Worm (Caenorhabditis elegans): ENCODE measurements around the gene ZK816.3.
A peak's percentile ranks its signal among the peaks of the same experiment; 100 is the strongest.

Gene ZK816.3

DNA sequence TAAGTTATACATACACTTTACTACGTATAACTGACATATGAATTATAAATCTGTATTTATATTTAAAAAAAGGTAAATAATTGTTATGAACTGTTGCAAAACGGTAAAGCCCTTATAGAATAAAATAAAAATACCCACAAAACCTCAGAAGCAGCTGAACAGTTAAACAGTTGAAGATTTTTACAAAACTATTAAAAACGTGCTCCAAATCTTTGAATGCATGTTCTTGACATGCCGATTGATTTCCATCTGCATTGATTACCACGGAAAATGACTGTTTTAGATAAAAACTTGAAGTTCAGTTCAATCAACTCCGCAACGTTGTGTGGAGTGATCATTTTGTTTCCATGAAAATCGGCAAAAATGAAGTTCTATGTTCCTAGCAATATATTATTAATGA is 44.1 kb upstream of the ZK816.3 start, which contains the start of gene F11D5.7:
Gene F11D5.7 (plus strand): TSS at position 301 of the 400 bp plus-strand sequence.
- no peak for TF ChIP-seq hlh-17 (GFP tag; optimal IDR thresholded peaks at IDR 0.05; ENCODE audit: borderline replicate concordance)

DNA sequence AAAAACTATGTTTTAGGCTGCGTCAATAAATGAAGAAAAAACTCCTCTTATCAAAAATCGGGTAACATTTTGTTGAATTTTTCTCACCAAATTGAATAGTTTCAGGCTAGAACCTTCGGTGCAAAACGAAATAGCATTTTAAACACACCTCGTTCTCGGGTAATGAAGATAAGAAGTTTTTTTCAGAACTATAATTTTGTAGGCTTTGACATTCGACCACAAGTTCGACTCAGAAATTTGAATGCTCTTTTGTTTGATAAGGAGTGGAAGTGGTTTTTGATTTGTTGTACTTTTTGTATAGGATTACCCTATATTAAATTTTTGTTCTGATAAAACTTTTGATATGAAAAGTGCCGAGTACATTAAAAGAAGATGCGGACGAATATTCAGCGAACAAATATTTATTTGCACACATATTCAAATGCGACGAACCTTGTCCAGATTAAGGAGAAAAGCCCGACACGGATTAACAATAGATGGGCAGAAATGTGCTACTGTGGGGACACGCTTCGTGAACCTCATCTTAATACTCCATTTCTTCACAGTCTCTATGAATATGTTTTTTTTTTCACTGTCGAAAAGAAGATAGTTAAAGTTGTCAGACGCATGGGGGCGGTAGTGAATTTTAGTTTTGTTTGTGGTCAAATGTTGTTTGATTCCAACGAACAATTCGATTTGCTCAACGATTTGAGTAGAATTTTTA is 41.4 kb upstream of the ZK816.3 start:
- TF ChIP-seq nhr-71 (tag; optimal IDR thresholded peaks at IDR 0.05): no peak
- no peak for TF ChIP-seq ces-1 (GFP tag; optimal IDR thresholded peaks at IDR 0.05)
- TF ChIP-seq nhr-85 (tag): peak; percentile 1
- TF ChIP-seq elt-3 (tag; optimal IDR thresholded peaks at IDR 0.05): no peak
- no peak for TF ChIP-seq irx-1 (tag; optimal IDR thresholded peaks at IDR 0.05)
- peak; percentile 18 for TF ChIP-seq elt-2 (tag; optimal IDR thresholded peaks at IDR 0.05)

DNA sequence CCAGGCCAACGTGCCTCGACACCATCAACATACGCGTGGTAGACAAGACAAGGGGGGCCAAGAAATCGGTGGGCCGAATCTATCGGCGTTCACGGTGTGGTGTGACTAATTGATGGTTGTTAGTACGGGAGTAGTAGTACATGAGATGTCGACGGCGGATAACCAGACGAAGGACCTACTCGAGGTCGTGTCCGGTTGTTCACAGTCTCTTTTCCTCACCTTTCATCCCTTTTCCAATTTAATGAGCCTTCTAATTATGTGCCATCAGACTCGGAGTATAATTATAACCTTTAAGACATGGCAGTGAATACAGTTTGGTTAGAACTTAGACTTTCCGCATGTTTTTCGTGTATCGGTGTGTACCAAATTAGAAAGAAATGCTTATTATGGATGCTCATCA is 37.5 kb upstream of the ZK816.3 start:
- no peak for TF ChIP-seq nhr-71 (tag; optimal IDR thresholded peaks at IDR 0.05)
- TF ChIP-seq C34B4.2 (tag; optimal IDR thresholded peaks at IDR 0.05): no peak
- TF ChIP-seq fkh-4 (tag; optimal IDR thresholded peaks at IDR 0.05; ENCODE audit: borderline replicate concordance): no peak
- TF ChIP-seq pax-3 (tag; optimal IDR thresholded peaks at IDR 0.05): no peak
- TF ChIP-seq mef-2 (tag; optimal IDR thresholded peaks at IDR 0.05): no peak
- TF ChIP-seq efl-3 (GFP tag; optimal IDR thresholded peaks at IDR 0.05): no peak
- TF ChIP-seq ceh-90 (tag; optimal IDR thresholded peaks at IDR 0.05): no peak
- TF ChIP-seq alr-1 (tag; optimal IDR thresholded peaks at IDR 0.05; ENCODE audit: borderline replicate concordance): no peak
- no peak for TF ChIP-seq nhr-76 (tag; optimal IDR thresholded peaks at IDR 0.05)
- TF ChIP-seq nhr-84 (tag; optimal IDR thresholded peaks at IDR 0.05): no peak
- no peak for TF ChIP-seq xbp-1 (tag; optimal IDR thresholded peaks at IDR 0.05)
- TF ChIP-seq fkh-10 (GFP tag; optimal IDR thresholded peaks at IDR 0.05): no peak
- no peak for TF ChIP-seq tlp-1 (tag; optimal IDR thresholded peaks at IDR 0.05)
- no peak for TF ChIP-seq nhr-28 (tag; optimal IDR thresholded peaks at IDR 0.05)

DNA sequence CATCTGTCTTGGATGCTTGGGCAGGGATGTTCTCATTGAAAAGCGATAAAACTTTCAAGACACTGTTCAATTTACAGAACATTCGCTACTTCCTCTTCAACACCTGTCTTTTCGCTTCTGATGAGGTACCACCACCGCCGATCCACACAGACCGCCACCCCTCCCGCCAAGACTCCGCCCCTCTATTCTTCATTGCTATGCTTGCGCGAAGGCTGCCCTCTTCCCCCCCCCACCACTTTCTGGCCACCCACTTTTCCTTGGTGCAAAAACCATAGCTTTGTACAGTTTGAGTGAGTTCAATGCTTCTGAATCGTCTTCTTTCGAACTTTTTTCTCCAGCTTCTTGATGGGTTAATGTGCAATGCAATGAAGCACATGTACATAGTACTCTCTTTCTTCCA is 34.3 kb upstream of the ZK816.3 start:
- TF ChIP-seq ets-5 (GFP tag; IDR thresholded peaks at IDR 0.05) (no peak), efl-1 (optimal IDR thresholded peaks at IDR 0.05) (no peak), efl-1 (GFP tag; optimal IDR thresholded peaks at IDR 0.05 in 1 of 2) (peak in 1 of 2 experiments; percentile 51), lsy-2 (tag; optimal IDR thresholded peaks at IDR 0.05) (no peak), nhr-84 (tag; optimal IDR thresholded peaks at IDR 0.05) (no peak), nhr-76 (tag; optimal IDR thresholded peaks at IDR 0.05) (no peak)

DNA sequence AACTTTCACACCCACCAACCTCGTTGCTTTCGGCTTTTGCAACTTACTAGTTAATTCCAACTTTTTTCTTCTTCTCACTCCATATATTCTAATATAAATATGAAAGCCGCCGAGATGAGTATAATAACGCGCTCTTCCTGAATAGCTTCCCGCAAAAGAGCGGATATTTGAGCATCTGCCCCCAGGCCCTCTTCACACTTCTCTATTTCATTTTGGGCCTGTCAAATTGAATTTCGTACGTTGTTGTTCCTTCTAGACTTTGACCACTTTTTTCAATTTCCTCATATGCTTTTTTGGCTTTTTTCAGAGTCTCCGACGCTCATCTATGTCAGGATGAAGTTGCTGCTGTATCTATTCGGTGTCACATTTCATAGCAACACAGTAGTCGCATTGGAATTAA is 33.2 kb upstream of the ZK816.3 start, which contains the start of gene ddr-2:
Gene ddr-2 (plus strand): TSS at position 301 of the 400 bp plus-strand sequence.
- TF ChIP-seq nhr-20 (tag; optimal IDR thresholded peaks at IDR 0.05) (no peak), ces-1 (GFP tag; optimal IDR thresholded peaks at IDR 0.05) (no peak), zag-1 (tag; optimal IDR thresholded peaks at IDR 0.05) (no peak), unc-62 (GFP tag; optimal IDR thresholded peaks at IDR 0.05) (no peak), ets-5 (GFP tag; IDR thresholded peaks at IDR 0.05) (no peak)

DNA sequence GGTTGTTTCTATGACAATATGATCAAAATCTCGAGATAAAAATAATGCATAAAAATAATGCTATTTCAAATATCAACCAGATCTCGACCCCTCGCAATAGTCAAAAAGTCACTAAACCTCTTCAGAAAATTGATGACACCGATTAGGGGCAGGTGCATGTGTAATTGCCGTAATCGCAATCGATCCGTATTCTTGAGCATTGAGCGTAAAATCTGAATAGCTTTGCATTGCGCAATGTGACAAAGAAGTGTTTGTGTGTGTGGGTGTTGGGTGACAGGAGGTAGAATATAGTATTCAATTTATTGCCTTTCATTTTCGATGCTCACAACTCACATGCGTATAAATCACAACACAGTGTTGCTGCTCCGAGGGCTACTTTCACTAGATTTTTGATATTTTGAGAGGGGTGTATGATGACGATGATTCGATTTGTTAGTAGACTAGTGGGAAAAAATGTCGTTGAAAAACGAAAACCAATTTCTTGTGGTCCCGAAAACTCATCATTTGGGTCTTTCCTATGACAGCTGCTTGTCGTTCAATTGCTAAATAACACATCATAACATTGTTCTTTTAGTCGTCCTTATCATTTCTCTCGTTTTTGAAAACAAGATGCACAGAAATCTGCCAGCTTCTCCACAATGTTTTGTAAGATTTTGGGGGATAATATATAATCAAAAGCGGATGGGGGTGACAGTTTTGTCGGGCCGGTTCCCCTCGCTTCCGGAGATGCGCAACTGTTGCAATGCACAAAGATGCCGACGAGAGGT is 32.1 kb upstream of the ZK816.3 start:
- TF ChIP-seq efl-1 (optimal IDR thresholded peaks at IDR 0.05): no peak
- peak in 1 of 2 experiments; percentile 7 for TF ChIP-seq efl-1 (GFP tag; optimal IDR thresholded peaks at IDR 0.05 in 1 of 2)
- no peak for TF ChIP-seq ceh-88 (GFP tag; IDR thresholded peaks at IDR 0.05)

DNA sequence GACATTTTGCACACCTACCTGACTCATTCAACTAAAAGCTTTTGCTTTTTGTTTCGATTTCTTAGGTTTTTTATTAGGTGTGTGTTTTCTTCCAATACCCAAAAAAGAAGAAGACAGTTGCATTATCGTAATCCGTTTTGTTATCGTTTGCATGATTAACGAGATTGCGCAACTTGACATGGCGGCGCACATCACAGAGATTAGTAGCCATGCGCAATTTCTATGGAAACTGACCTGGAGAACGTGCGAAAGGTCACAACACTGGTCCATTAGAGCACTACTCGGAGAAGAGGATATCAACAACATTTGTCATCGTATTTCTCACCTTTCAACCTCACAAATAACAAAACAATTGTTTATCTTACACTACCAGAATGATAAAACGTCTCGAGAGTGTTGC is 31.4 kb upstream of the ZK816.3 start:
- TF ChIP-seq efl-1 (optimal IDR thresholded peaks at IDR 0.05): no peak
- peak in 1 of 2 experiments; percentile 49 for TF ChIP-seq efl-1 (GFP tag; optimal IDR thresholded peaks at IDR 0.05 in 1 of 2)
- no peak for TF ChIP-seq elt-3 (tag; optimal IDR thresholded peaks at IDR 0.05)
